Fruit fly (Drosophila melanogaster) whole organism, embryonic: ENCODE data around the gene CG6028.

Experiments
- Aef1 ChIP-seq: fragments of 200-800 bp; sonication (Bioruptor generic); IDR thresholded peaks from 3 replicates; pipeline ENCODE4 v1.3.6; 2022; ENCODE audit warnings: missing biosample characterization, missing genetic modification characterization
- Antp ChIP-seq: fragments of 200-800 bp; sonication (Bioruptor generic); optimal IDR thresholded peaks from 3 replicates; lab custom pipeline; 2016; ENCODE audit warnings: missing biosample characterization, missing genetic modification characterization
- Bdp1 ChIP-seq: fragments of 200-800 bp; sonication (Bioruptor generic); optimal IDR thresholded peaks from 3 replicates; lab custom pipeline; 2016; ENCODE audit warnings: missing biosample characterization, missing genetic modification characterization
- C15 ChIP-seq: fragments of 200-800 bp; sonication (Bioruptor generic); IDR thresholded peaks from 3 replicates; pipeline ENCODE4 v1.3.6; 2022; ENCODE audit warnings: missing biosample characterization, missing genetic modification characterization
- CG10147 ChIP-seq: fragments of 200-800 bp; sonication (Bioruptor generic); optimal IDR thresholded peaks from 2 replicates; lab custom pipeline; 2019; ENCODE audit warnings: missing biosample characterization, mild to moderate bottlenecking, missing genetic modification characterization, moderate library complexity
- CG10274 ChIP-seq: fragments of 200-800 bp; sonication (Bioruptor generic); optimal IDR thresholded peaks from 3 replicates; lab custom pipeline; 2017; ENCODE audit warnings: missing biosample characterization, mild to moderate bottlenecking, missing genetic modification characterization
- CG10321 ChIP-seq: fragments of 200-800 bp; sonication (Bioruptor generic); IDR thresholded peaks from 2 replicates; pipeline ENCODE4 v1.3.6; 2022; ENCODE audit warnings: missing biosample characterization, missing genetic modification characterization
- CG10565 ChIP-seq: fragments of 200-800 bp; sonication (Bioruptor generic); optimal IDR thresholded peaks from 3 replicates; lab custom pipeline; 2016; ENCODE audit warnings: missing biosample characterization, mild to moderate bottlenecking, missing genetic modification characterization
- CG12219 ChIP-seq: fragments of 200-800 bp; sonication (Bioruptor generic); optimal IDR thresholded peaks from 3 replicates; lab custom pipeline; 2018; ENCODE audit warnings: missing biosample characterization, mild to moderate bottlenecking, missing genetic modification characterization
- CG1233 ChIP-seq: fragments of 200-800 bp; sonication (Bioruptor generic); optimal IDR thresholded peaks from 4 replicates; lab custom pipeline; 2018; ENCODE audit warnings: missing biosample characterization, mild to moderate bottlenecking, missing genetic modification characterization
- CG15601 ChIP-seq: fragments of 200-800 bp; sonication (Bioruptor generic); optimal IDR thresholded peaks from 3 replicates; lab custom pipeline; 2019; ENCODE audit warnings: missing biosample characterization, mild to moderate bottlenecking, missing genetic modification characterization, moderate library complexity
- CG17359 ChIP-seq: fragments of 200-800 bp; sonication (Bioruptor generic); optimal IDR thresholded peaks from 3 replicates; lab custom pipeline; 2018; ENCODE audit warnings: missing biosample characterization, mild to moderate bottlenecking, missing genetic modification characterization, moderate library complexity
- CG17829 ChIP-seq: fragments of 200-800 bp; optimal IDR thresholded peaks from 2 replicates; lab custom pipeline; 2019; ENCODE audit warnings: missing biosample characterization, mild to moderate bottlenecking, missing genetic modification characterization, moderate library complexity
- CG2129 ChIP-seq: fragments of 200-800 bp; sonication (Bioruptor generic); IDR thresholded peaks from 2 replicates; pipeline ENCODE4 v1.3.6; 2022; ENCODE audit warnings: missing biosample characterization, missing genetic modification characterization; ENCODE audit not compliant: partially characterized antibody
- CG30403 ChIP-seq: fragments of 200-800 bp; sonication (Bioruptor generic); optimal IDR thresholded peaks from 3 replicates; lab custom pipeline; 2016; ENCODE audit warnings: missing biosample characterization, missing genetic modification characterization
- CG3838 ChIP-seq: fragments of 200-800 bp; sonication (Bioruptor generic); optimal IDR thresholded peaks from 3 replicates; lab custom pipeline; 2016; ENCODE audit warnings: missing biosample characterization, missing genetic modification characterization
- CG3847 ChIP-seq: fragments of 200-800 bp; sonication (Bioruptor generic); IDR thresholded peaks from 2 replicates; pipeline ENCODE4 v1.3.6; 2022; ENCODE audit warnings: missing biosample characterization, missing genetic modification characterization
- CG4328 ChIP-seq: fragments of 200-800 bp; sonication (Bioruptor generic); optimal IDR thresholded peaks from 3 replicates; lab custom pipeline; 2017; ENCODE audit warnings: missing biosample characterization, missing genetic modification reagents, missing genetic modification characterization
- CG6765 ChIP-seq: fragments of 200-800 bp; sonication (Bioruptor generic); optimal IDR thresholded peaks from 3 replicates; lab custom pipeline; 2017; ENCODE audit warnings: missing biosample characterization, mild to moderate bottlenecking, missing genetic modification characterization
- CG6791 ChIP-seq: fragments of 200-800 bp; sonication (Bioruptor generic); IDR thresholded peaks from 3 replicates; pipeline ENCODE4 v1.3.6; 2022; ENCODE audit warnings: missing biosample characterization, missing genetic modification characterization; ENCODE audit not compliant: partially characterized antibody
- CG7271 ChIP-seq: fragments of 200-800 bp; sonication (Bioruptor generic); optimal IDR thresholded peaks from 2 replicates; lab custom pipeline; 2018; ENCODE audit warnings: missing biosample characterization, mild to moderate bottlenecking, missing genetic modification characterization, moderate library complexity
- CG7357 ChIP-seq: fragments of 200-800 bp; sonication (Bioruptor generic); IDR thresholded peaks from 3 replicates; pipeline ENCODE4 v1.3.6; 2022; ENCODE audit warnings: missing biosample characterization, missing genetic modification characterization
- CG7372 ChIP-seq: fragments of 200-800 bp; sonication (Bioruptor generic); IDR thresholded peaks from 2 replicates; pipeline ENCODE4 v1.3.6; 2022; ENCODE audit warnings: missing biosample characterization, missing genetic modification characterization
- CrebB ChIP-seq: fragments of 200-800 bp; sonication (Bioruptor generic); optimal IDR thresholded peaks from 3 replicates; lab custom pipeline; 2018; ENCODE audit warnings: missing biosample characterization, mild to moderate bottlenecking, missing genetic modification characterization
- Dek ChIP-seq: fragments of 200-800 bp; sonication (Bioruptor generic); optimal IDR thresholded peaks from 3 replicates; lab custom pipeline; 2019; ENCODE audit warnings: missing biosample characterization, mild to moderate bottlenecking, missing genetic modification characterization, moderate library complexity
- Dip3 ChIP-seq: fragments of 200-800 bp; sonication (Bioruptor generic); optimal IDR thresholded peaks from 3 replicates; lab custom pipeline; 2016; ENCODE audit warnings: missing biosample characterization, missing genetic modification characterization
- Dref ChIP-seq: fragments of 200-800 bp; sonication (Bioruptor generic); IDR thresholded peaks from 2 replicates; pipeline ENCODE4 v1.3.6; 2022; ENCODE audit warnings: missing biosample characterization, missing genetic modification characterization
- Gug ChIP-seq: fragments of 200-800 bp; sonication (Bioruptor generic); IDR thresholded peaks from 4 replicates; pipeline ENCODE4 v1.3.6; 2022; ENCODE audit warnings: missing biosample characterization, missing genetic modification characterization
- Mad ChIP-seq: fragments of 200-800 bp; sonication (Bioruptor generic); optimal IDR thresholded peaks from 2 replicates; lab custom pipeline; 2016; ENCODE audit warnings: missing biosample characterization, missing genetic modification characterization
- NfI ChIP-seq: fragments of 200-800 bp; sonication (Bioruptor generic); optimal IDR thresholded peaks from 3 replicates; lab custom pipeline; 2018; ENCODE audit warnings: missing biosample characterization, mild to moderate bottlenecking, missing genetic modification characterization, moderate library complexity
- Scr ChIP-seq: fragments of 200-800 bp; sonication (Bioruptor generic); IDR thresholded peaks from 2 replicates; pipeline ENCODE4 v1.3.6; 2022; ENCODE audit warnings: missing biosample characterization, missing genetic modification characterization; ENCODE audit not compliant: partially characterized antibody
- Sin3A ChIP-seq: fragments of >200 bp; optimal IDR thresholded peaks from 2 replicates; lab custom pipeline; 2018
- Sry-δ ChIP-seq: fragments of 200-800 bp; sonication (Bioruptor generic); optimal IDR thresholded peaks from 2 replicates; lab custom pipeline; 2016; ENCODE audit warnings: missing biosample characterization, missing genetic modification characterization
- bsh ChIP-seq, 2 experiments: fragments of 200-800 bp; sonication (Bioruptor generic); optimal IDR thresholded peaks; 2 replicates each; lab custom pipeline; 2017 to 2018; ENCODE audit warnings: mild to moderate bottlenecking in 2 of 2, missing biosample characterization in 2 of 2, missing genetic modification characterization in 2 of 2, moderate library complexity in 1 of 2
- caup ChIP-seq: fragments of 200-800 bp; sonication (Bioruptor generic); optimal IDR thresholded peaks from 3 replicates; lab custom pipeline; 2017; ENCODE audit warnings: missing biosample characterization, mild to moderate bottlenecking, missing genetic modification characterization, moderate library complexity; ENCODE audit not compliant: severe bottlenecking
- cg ChIP-seq: fragments of 200-800 bp; sonication (Bioruptor generic); optimal IDR thresholded peaks from 3 replicates; lab custom pipeline; 2019; ENCODE audit warnings: missing biosample characterization, mild to moderate bottlenecking, missing genetic modification characterization, moderate library complexity
- chn ChIP-seq: fragments of 200-800 bp; sonication (Bioruptor generic); optimal IDR thresholded peaks from 2 replicates; lab custom pipeline; 2016; ENCODE audit warnings: missing biosample characterization, missing genetic modification characterization
- cwo ChIP-seq: fragments of 200-800 bp; sonication (Bioruptor generic); optimal IDR thresholded peaks from 3 replicates; lab custom pipeline; 2017; ENCODE audit warnings: missing biosample characterization, missing genetic modification characterization, mild to moderate bottlenecking, moderate library complexity, missing genetic modification reagents
- dati ChIP-seq: fragments of 200-800 bp; sonication (Bioruptor generic); IDR thresholded peaks from 2 replicates; pipeline ENCODE4 v1.3.6; 2022; ENCODE audit warnings: missing biosample characterization, missing genetic modification characterization
- disco-r ChIP-seq: fragments of 200-800 bp; sonication (Bioruptor generic); optimal IDR thresholded peaks from 2 replicates; lab custom pipeline; 2016; ENCODE audit warnings: missing biosample characterization, missing genetic modification characterization
- ewg ChIP-seq: fragments of 200-800 bp; sonication (Bioruptor generic); optimal IDR thresholded peaks from 3 replicates; lab custom pipeline; 2017; ENCODE audit warnings: mild to moderate bottlenecking, missing biosample characterization, missing genetic modification reagents, missing genetic modification characterization
- hbn ChIP-seq: fragments of 200-800 bp; sonication (Bioruptor generic); IDR thresholded peaks from 2 replicates; pipeline ENCODE4 v1.3.6; 2022; ENCODE audit warnings: missing biosample characterization, missing genetic modification characterization; ENCODE audit not compliant: partially characterized antibody
- jumu ChIP-seq: fragments of 200-800 bp; sonication (Bioruptor generic); optimal IDR thresholded peaks from 3 replicates; lab custom pipeline; 2016; ENCODE audit warnings: missing biosample characterization, missing genetic modification characterization
- ken ChIP-seq: fragments of 200-800 bp; sonication (Bioruptor generic); IDR thresholded peaks from 3 replicates; pipeline ENCODE4 v1.3.6; 2022; ENCODE audit warnings: missing biosample characterization, missing genetic modification characterization
- ro ChIP-seq: fragments of 200-800 bp; sonication (Bioruptor generic); IDR thresholded peaks from 2 replicates; pipeline ENCODE4 v1.3.6; 2022; ENCODE audit warnings: missing biosample characterization, missing genetic modification characterization
- scrt ChIP-seq: fragments of 200-800 bp; sonication (Bioruptor generic); optimal IDR thresholded peaks from 2 replicates; lab custom pipeline; 2018; ENCODE audit warnings: missing biosample characterization, mild to moderate bottlenecking, missing genetic modification characterization, moderate library complexity
- sqz ChIP-seq: fragments of 200-800 bp; sonication (Bioruptor generic); optimal IDR thresholded peaks from 3 replicates; lab custom pipeline; 2018; ENCODE audit warnings: missing biosample characterization, mild to moderate bottlenecking, missing genetic modification characterization
- twi ChIP-seq: fragments of 200-800 bp; optimal IDR thresholded peaks from 2 replicates; lab custom pipeline; 2019; ENCODE audit warnings: missing biosample characterization, mild to moderate bottlenecking, missing genetic modification characterization, moderate library complexity
- yki ChIP-seq: fragments of >200 bp; optimal IDR thresholded peaks from 3 replicates; lab custom pipeline; 2018
- zen ChIP-seq: fragments of 200-800 bp; sonication (Bioruptor generic); optimal IDR thresholded peaks from 3 replicates; lab custom pipeline; 2018; ENCODE audit warnings: missing biosample characterization, mild to moderate bottlenecking, missing genetic modification characterization, moderate library complexity

CG6028 gene

DNA sequence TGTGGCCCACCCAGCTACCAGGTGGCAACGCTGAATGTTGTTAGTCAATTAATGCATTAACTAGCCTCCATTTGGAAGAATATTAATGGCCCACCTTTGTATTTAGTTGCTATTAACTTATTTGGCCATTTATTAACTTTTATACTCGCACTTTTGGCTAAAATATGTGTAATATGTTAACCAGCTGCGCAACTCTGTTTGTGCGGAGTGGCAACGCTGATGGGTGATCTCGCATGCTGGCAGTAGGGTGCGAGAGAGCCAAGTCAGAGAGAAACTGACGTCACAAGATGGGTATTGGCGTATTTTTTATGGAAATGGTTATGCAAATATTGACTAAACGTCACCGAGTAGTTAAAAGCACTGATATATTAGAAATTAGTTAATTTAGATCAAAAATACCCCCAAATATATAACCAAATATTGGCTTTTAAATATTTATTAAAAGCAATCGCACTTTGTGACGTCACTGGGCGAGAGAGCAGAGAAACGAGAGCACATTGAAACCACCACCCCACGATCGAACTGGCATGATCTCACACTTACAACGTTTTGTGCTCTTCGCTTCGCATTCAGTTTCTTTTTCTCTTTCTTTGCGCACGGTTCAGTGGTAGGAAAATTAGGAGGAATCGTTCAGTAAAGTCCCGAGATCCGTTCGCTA, 16.4 kb upstream of the CG6028 start, which contains the start of gene how (continued):
- TF ChIP-seq disco-r (GFP tag; lab: Kevin White, UChicago) (no peak), CG17359 (tag; lab: Kevin White, UChicago) (no peak), CG7271 (tag; lab: Kevin White, UChicago) (no peak), C15 (no peak), CG10565 (GFP tag; lab: Kevin White, UChicago) (no peak), ro (GFP tag; lab: Robert Waterston, UW) (no peak), jumu (no peak), Gug (no peak), CG3847 (GFP tag; lab: Robert Waterston, UW) (peak; percentile 67), CG7372 (GFP tag; lab: Robert Waterston, UW) (no peak), ewg (GFP tag; lab: Kevin White, UChicago) (no peak), Aef1 (GFP tag; lab: Robert Waterston, UW) (no peak; the same call in 2 of the 3 replicates), NfI (no peak), CrebB (no peak), ken (GFP tag; lab: Robert Waterston, UW) (no peak), zen (tag; lab: Kevin White, UChicago) (peak; percentile 1), CG2129 (GFP tag; lab: Robert Waterston, UW) (no peak), Scr (peak; percentile 43; the same call in 1 of the 2 replicates), CG12219 (peak; percentile 17), CG7357 (GFP tag; lab: Robert Waterston, UW) (no peak), Dek (tag; lab: Kevin White, UChicago) (no peak), bsh (GFP tag; optimal IDR thresholded peaks at IDR 0.05; lab: Kevin White, UChicago) (peak in 1 of 2 experiments; percentile 6), hbn (GFP tag; lab: Robert Waterston, UW) (no peak), Dip3 (no peak), cg (GFP tag; lab: Kevin White, UChicago) (no peak), CG4328 (GFP tag; lab: Kevin White, UChicago) (no peak), CG10274 (no peak), CG3838 (GFP tag; lab: Kevin White, UChicago) (no peak), yki (peak; percentile 97), Sry-δ (peak; percentile 34), Mad (GFP tag; lab: Kevin White, UChicago) (peak; percentile 23), Bdp1 (no peak), twi (no peak), chn (no peak), sqz (GFP tag; lab: Kevin White, UChicago) (peak; percentile 43), CG10321 (GFP tag; lab: Robert Waterston, UW) (no peak), Antp (GFP tag; lab: Kevin White, UChicago) (peak; percentile 23), CG6791 (GFP tag; lab: Robert Waterston, UW) (no peak), CG30403 (GFP tag; lab: Kevin White, UChicago) (peak; percentile 26), cwo (GFP tag; lab: Kevin White, UChicago) (no peak), scrt (GFP tag; lab: Kevin White, UChicago) (no peak), CG1233 (GFP tag; lab: Kevin White, UChicago) (no peak), Sin3A (lab: Kevin White, UChicago) (peak; percentile 90), CG17829 (tag; lab: Kevin White, UChicago) (peak; percentile 34), dati (GFP tag; lab: Robert Waterston, UW) (no peak), CG10147 (GFP tag; lab: Kevin White, UChicago) (no peak), CG15601 (no peak), caup (GFP tag; lab: Kevin White, UChicago) (no peak), Dref (GFP tag; lab: Robert Waterston, UW) (no peak), CG6765 (GFP tag; lab: Kevin White, UChicago) (peak; percentile 29)
